Worm (Caenorhabditis elegans): Measurements from ENCODE around the gene tbx-38.

ce11 chrIII:11834168-11834567 is 48.3 kb upstream of the tbx-38 start:
- TF ChIP-seq tlf-1 (GFP tag; optimal IDR thresholded peaks at IDR 0.05) (no peak), attf-5 (GFP tag; optimal IDR thresholded peaks at IDR 0.05) (no peak)

All from whole organism, young adult.